Worm (Caenorhabditis elegans) whole organism, early embryonic: ENCODE data around the gene C16D2.3.

ENCODE experiments used
- ama-1 ChIP-seq: fragments of 150-350 bp; optimal IDR thresholded peaks from 2 replicates; lab custom pipeline; 2014
- ceh-36 ChIP-seq: sonication (generic microtip); optimal IDR thresholded peaks from 2 replicates; lab custom pipeline; 2016; ENCODE audit warnings: missing genetic modification characterization, inconsistent platforms, missing compliant biosample characterization
- scrt-1 ChIP-seq: fragments of 200-800 bp; sonication (Bioruptor generic); IDR thresholded peaks from 2 replicates; pipeline ENCODE4 v1.3.6; 2022; ENCODE audit warnings: missing genetic modification characterization, missing compliant biosample characterization
- tbx-37 ChIP-seq: fragments of 200-800 bp; sonication (Bioruptor generic); conservative IDR thresholded peaks from 2 replicates; pipeline ENCODE4 v1.3.6; 2022; ENCODE audit warnings: missing genetic modification reagents, missing genetic modification characterization, missing compliant biosample characterization
- tra-4 ChIP-seq: sonication (generic microtip); optimal IDR thresholded peaks from 2 replicates; lab custom pipeline; 2017; ENCODE audit warnings: missing genetic modification characterization, missing compliant biosample characterization

DNA sequence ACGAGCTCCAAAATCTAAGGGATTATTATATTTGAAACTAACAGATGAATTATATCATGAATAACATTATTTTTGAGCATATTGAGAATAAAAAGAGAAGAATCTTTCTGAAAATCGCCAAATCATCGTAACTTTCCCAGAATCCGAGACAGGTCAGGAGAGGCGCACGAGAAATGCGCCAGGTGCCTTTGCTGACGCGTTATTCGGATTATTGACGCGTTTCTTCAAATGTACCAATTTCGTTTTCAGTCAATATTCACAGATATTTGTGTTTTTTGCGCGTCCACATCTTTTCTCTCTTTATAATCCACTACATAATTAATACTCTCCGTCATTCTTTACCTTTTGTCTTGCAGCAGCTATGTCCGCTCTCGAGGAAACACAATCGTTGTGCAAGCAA is 38.9 kb upstream of the C16D2.3 start, which contains the start of gene T24H10.1:
- no peak for TF ChIP-seq ama-1 (lab: Kevin White, UChicago)
- TF ChIP-seq scrt-1 (GFP tag; lab: Robert Waterston, UW): no peak
- peak; percentile 33 for TF ChIP-seq ceh-36
- no peak for TF ChIP-seq tra-4 (tag; lab: Kevin White, UChicago)
- no peak for TF ChIP-seq tbx-37 (GFP tag; lab: Robert Waterston, UW)
